Fruit fly (Drosophila melanogaster): ENCODE results near the gene CG6418.

CG6418 gene

DNA sequence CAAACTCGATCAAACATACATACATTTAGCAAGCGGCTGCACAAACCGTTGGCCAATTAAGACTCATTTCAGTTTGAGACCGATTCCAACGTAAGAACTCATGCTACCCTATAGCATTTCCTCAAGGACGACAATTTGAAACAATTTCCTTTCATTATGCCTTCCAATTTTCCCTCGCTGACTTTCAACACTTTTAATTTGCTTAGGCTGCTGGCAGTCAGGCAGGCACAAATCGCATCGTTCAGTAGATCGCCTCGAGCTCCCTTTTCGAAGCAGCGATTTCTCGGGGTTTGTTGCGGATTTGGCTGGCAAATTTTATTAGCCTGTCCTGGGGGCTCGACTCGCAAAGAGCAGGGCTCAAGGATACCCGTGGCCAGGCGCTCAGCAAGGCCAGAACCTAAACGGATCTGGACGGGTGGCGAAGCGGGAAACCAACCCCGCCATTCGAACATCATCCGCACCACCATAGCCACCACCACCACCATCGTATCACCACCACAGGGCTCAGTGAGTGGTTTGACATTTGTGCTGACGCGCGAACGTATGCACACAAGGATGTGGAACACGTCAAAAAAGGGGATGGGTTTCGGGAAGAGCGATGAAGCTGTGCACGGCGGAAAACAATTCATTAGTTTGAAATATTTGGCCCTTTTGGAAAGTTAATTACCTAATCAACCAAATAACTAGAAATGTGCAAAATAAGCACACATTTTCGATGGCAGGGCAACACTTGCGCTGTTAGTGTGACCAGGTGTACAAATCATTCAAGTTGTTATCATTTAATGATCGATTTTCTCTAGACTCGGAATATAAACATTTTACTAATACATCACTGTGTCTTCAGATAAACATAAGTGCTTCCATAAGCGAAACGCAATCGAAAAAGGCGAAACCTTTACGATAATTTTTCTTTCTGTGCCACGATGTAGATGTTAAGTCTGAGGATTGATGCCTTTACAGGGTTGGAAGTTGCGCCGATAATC is 34.0 kb downstream of the CG6418 start (continued):
- TF ChIP-seq CG12299 (tag; optimal IDR thresholded peaks at IDR 0.05) (peak; percentile 2), dan (GFP tag; IDR thresholded peaks at IDR 0.05) (no peak), Six4 (GFP tag; optimal IDR thresholded peaks at IDR 0.05) (no peak), Sox100B (GFP tag; optimal IDR thresholded peaks at IDR 0.05) (peak; percentile 62), otp (GFP tag; IDR thresholded peaks at IDR 0.05) (no peak), CG2875 (GFP tag; optimal IDR thresholded peaks at IDR 0.05) (peak; percentile 43), CG14667 (GFP tag; IDR thresholded peaks at IDR 0.05) (no peak), Sox102F (GFP tag; optimal IDR thresholded peaks at IDR 0.05) (peak; percentile 44), prd (optimal IDR thresholded peaks at IDR 0.05) (no peak), prd (GFP tag; IDR thresholded peaks at IDR 0.05) (peak; percentile 30; the same call in 1 of the 3 replicates), corto (GFP tag; optimal IDR thresholded peaks at IDR 0.05) (no peak), pum (GFP tag; optimal IDR thresholded peaks at IDR 0.05) (peak; percentile 42), CG11085 (GFP tag; IDR thresholded peaks at IDR 0.05) (no peak), CG9727 (GFP tag; optimal IDR thresholded peaks at IDR 0.05) (peak; percentile 68), CG7372 (GFP tag; IDR thresholded peaks at IDR 0.05) (no peak), CG9609 (GFP tag; optimal IDR thresholded peaks at IDR 0.05) (peak; percentile 10), CG11456 (GFP tag; IDR thresholded peaks at IDR 0.05) (no peak), zfh2 (GFP tag; optimal IDR thresholded peaks at IDR 0.05) (no peak), Sry-β (GFP tag; optimal IDR thresholded peaks at IDR 0.05) (peak; percentile 20), btn (GFP tag; optimal IDR thresholded peaks at IDR 0.05) (peak; percentile 8), unc-4 (GFP tag; IDR thresholded peaks at IDR 0.05; ENCODE audit: partially characterized antibody) (no peak), tap (tag; optimal IDR thresholded peaks at IDR 0.05) (no peak), CG17612 (GFP tag; IDR thresholded peaks at IDR 0.05) (no peak), psq (GFP tag; optimal IDR thresholded peaks at IDR 0.05) (no peak), CG8944 (GFP tag; optimal IDR thresholded peaks at IDR 0.05) (peak; percentile 3), CG15073 (GFP tag; optimal IDR thresholded peaks at IDR 0.05) (no peak), CG7271 (tag; optimal IDR thresholded peaks at IDR 0.05) (no peak), tup (GFP tag; optimal IDR thresholded peaks at IDR 0.05) (no peak), CG7357 (GFP tag; IDR thresholded peaks at IDR 0.05) (0 out of 3 replicates have a peak, but pooled peaks have one; percentile 26), vvl (GFP tag; IDR thresholded peaks at IDR 0.05) (no peak), CG5180 (GFP tag; optimal IDR thresholded peaks at IDR 0.05) (peak; percentile 17), CG2889 (GFP tag; IDR thresholded peaks at IDR 0.05) (no peak), sna (GFP tag; IDR thresholded peaks at IDR 0.05; ENCODE audit: partially characterized antibody) (no peak), CG16815 (GFP tag; optimal IDR thresholded peaks at IDR 0.05) (peak; percentile 32), CG10366 (GFP tag; IDR thresholded peaks at IDR 0.05) (0 out of 2 replicates have a peak, but pooled peaks have one; percentile 9), HLH54F (GFP tag; optimal IDR thresholded peaks at IDR 0.05) (no peak), Med (GFP tag) (peak; percentile 72), dmrt11E (tag; optimal IDR thresholded peaks at IDR 0.05) (peak; percentile 81), sob (GFP tag; IDR thresholded peaks at IDR 0.05) (no peak), CG9876 (GFP tag; optimal IDR thresholded peaks at IDR 0.05) (no peak), Lim3 (GFP tag; IDR thresholded peaks at IDR 0.05) (no peak), CG9215 (GFP tag; IDR thresholded peaks at IDR 0.05) (no peak), CG18262 (tag; optimal IDR thresholded peaks at IDR 0.05) (peak; percentile 81), eve (GFP tag; optimal IDR thresholded peaks at IDR 0.05) (peak in 1 of 2 experiments; percentile 92), ara (GFP tag; IDR thresholded peaks at IDR 0.05) (peak; percentile 32; the same call in 1 of the 2 replicates), CG8388 (GFP tag; optimal IDR thresholded peaks at IDR 0.05) (peak; percentile 42), TFAM (GFP tag; optimal IDR thresholded peaks at IDR 0.05) (no peak), MBD-R2 (GFP tag; IDR thresholded peaks at IDR 0.05) (no peak), Doc2 (GFP tag; IDR thresholded peaks at IDR 0.05) (no peak)
